Fruit fly (Drosophila melanogaster) whole organism, pupa: ENCODE results near the gene Paics.

Source experiments
- CG10348 ChIP-seq: fragments of 200-800 bp; sonication (Bioruptor generic); IDR thresholded peaks from 2 replicates; pipeline ENCODE4 v1.3.6; 2022; ENCODE audit warnings: missing biosample characterization, missing genetic modification characterization
- CG12605 ChIP-seq: fragments of 200-800 bp; sonication (Bioruptor generic); IDR thresholded peaks from 2 replicates; pipeline ENCODE4 v1.3.6; 2022; ENCODE audit warnings: missing biosample characterization, missing genetic modification characterization
- CG13204 ChIP-seq: fragments of 200-800 bp; sonication (Bioruptor generic); optimal IDR thresholded peaks from 2 replicates; lab custom pipeline; 2018; ENCODE audit warnings: missing biosample characterization, mild to moderate bottlenecking, missing genetic modification characterization, moderate library complexity
- CG14655 ChIP-seq: fragments of 200-800 bp; sonication (Bioruptor generic); optimal IDR thresholded peaks from 3 replicates; lab custom pipeline; 2017; ENCODE audit warnings: mild to moderate bottlenecking, missing biosample characterization, missing genetic modification reagents, missing genetic modification characterization
- CG15710 ChIP-seq: fragments of 200-800 bp; sonication (Bioruptor generic); optimal IDR thresholded peaks from 2 replicates; lab custom pipeline; 2018; ENCODE audit warnings: missing biosample characterization, mild to moderate bottlenecking, missing genetic modification characterization, moderate library complexity
- CG17806 ChIP-seq: fragments of 200-800 bp; sonication (Bioruptor generic); optimal IDR thresholded peaks from 2 replicates; lab custom pipeline; 2018; ENCODE audit warnings: missing biosample characterization, mild to moderate bottlenecking, missing genetic modification characterization, moderate library complexity
- CG32121 ChIP-seq: fragments of 200-800 bp; sonication (Bioruptor generic); IDR thresholded peaks from 2 replicates; pipeline ENCODE4 v1.3.6; 2022; ENCODE audit warnings: missing biosample characterization, missing genetic modification characterization
- CG34367 ChIP-seq: fragments of 200-800 bp; sonication (Bioruptor generic); optimal IDR thresholded peaks from 2 replicates; lab custom pipeline; 2018; ENCODE audit warnings: missing biosample characterization, mild to moderate bottlenecking, missing genetic modification characterization
- CG4496 ChIP-seq: fragments of 200-800 bp; sonication (Bioruptor generic); IDR thresholded peaks from 3 replicates; pipeline ENCODE4 v1.3.6; 2022; ENCODE audit warnings: missing biosample characterization, missing genetic modification characterization
- CG8159 ChIP-seq: fragments of 200-800 bp; sonication (Bioruptor generic); optimal IDR thresholded peaks from 3 replicates; lab custom pipeline; 2018; ENCODE audit warnings: missing biosample characterization, mild to moderate bottlenecking, missing genetic modification characterization, moderate library complexity
- CG8301 ChIP-seq: fragments of 200-800 bp; sonication (Bioruptor generic); optimal IDR thresholded peaks from 2 replicates; lab custom pipeline; 2018; ENCODE audit warnings: missing biosample characterization, mild to moderate bottlenecking, missing genetic modification characterization
- CG9948 ChIP-seq: fragments of 200-800 bp; sonication (Bioruptor generic); optimal IDR thresholded peaks from 2 replicates; lab custom pipeline; 2018; ENCODE audit warnings: missing biosample characterization, mild to moderate bottlenecking, missing genetic modification characterization, moderate library complexity
- D1 ChIP-seq: fragments of 200-800 bp; sonication (Bioruptor generic); optimal IDR thresholded peaks from 2 replicates; lab custom pipeline; 2018; ENCODE audit warnings: missing biosample characterization, mild to moderate bottlenecking, missing genetic modification characterization, moderate library complexity
- EcR ChIP-seq: fragments of 200-800 bp; sonication (Bioruptor generic); optimal IDR thresholded peaks from 3 replicates; lab custom pipeline; 2019; ENCODE audit warnings: missing biosample characterization, missing genetic modification characterization, mild to moderate bottlenecking, moderate library complexity, missing genetic modification reagents
- Ets98B ChIP-seq: fragments of 200-800 bp; sonication (Bioruptor generic); IDR thresholded peaks from 2 replicates; pipeline ENCODE4 v1.3.6; 2022; ENCODE audit warnings: missing biosample characterization, missing genetic modification characterization
- Pif1A ChIP-seq: fragments of 200-800 bp; sonication (Bioruptor generic); optimal IDR thresholded peaks from 3 replicates; lab custom pipeline; 2016; ENCODE audit warnings: missing biosample characterization, missing genetic modification characterization
- Pif1B ChIP-seq: fragments of 200-800 bp; sonication (Bioruptor generic); optimal IDR thresholded peaks from 3 replicates; lab custom pipeline; 2016; ENCODE audit warnings: missing biosample characterization, missing genetic modification characterization
- Snoo ChIP-seq: fragments of 200-800 bp; sonication (Bioruptor generic); optimal IDR thresholded peaks from 3 replicates; lab custom pipeline; 2017; ENCODE audit warnings: missing biosample characterization, mild to moderate bottlenecking, missing genetic modification characterization, inconsistent platforms
- fd96Ca ChIP-seq: fragments of 200-800 bp; sonication (Bioruptor generic); IDR thresholded peaks from 3 replicates; pipeline ENCODE4 v1.3.6; 2022; ENCODE audit warnings: missing biosample characterization, missing genetic modification characterization
- gl ChIP-seq: fragments of 200-800 bp; sonication (Bioruptor generic); optimal IDR thresholded peaks from 2 replicates; lab custom pipeline; 2018; ENCODE audit warnings: missing biosample characterization, mild to moderate bottlenecking, missing genetic modification characterization
- rn ChIP-seq: fragments of 200-800 bp; sonication (Bioruptor generic); IDR thresholded peaks from 2 replicates; pipeline ENCODE4 v1.3.6; 2022; ENCODE audit warnings: missing biosample characterization, missing genetic modification characterization

Gene Paics

DNA sequence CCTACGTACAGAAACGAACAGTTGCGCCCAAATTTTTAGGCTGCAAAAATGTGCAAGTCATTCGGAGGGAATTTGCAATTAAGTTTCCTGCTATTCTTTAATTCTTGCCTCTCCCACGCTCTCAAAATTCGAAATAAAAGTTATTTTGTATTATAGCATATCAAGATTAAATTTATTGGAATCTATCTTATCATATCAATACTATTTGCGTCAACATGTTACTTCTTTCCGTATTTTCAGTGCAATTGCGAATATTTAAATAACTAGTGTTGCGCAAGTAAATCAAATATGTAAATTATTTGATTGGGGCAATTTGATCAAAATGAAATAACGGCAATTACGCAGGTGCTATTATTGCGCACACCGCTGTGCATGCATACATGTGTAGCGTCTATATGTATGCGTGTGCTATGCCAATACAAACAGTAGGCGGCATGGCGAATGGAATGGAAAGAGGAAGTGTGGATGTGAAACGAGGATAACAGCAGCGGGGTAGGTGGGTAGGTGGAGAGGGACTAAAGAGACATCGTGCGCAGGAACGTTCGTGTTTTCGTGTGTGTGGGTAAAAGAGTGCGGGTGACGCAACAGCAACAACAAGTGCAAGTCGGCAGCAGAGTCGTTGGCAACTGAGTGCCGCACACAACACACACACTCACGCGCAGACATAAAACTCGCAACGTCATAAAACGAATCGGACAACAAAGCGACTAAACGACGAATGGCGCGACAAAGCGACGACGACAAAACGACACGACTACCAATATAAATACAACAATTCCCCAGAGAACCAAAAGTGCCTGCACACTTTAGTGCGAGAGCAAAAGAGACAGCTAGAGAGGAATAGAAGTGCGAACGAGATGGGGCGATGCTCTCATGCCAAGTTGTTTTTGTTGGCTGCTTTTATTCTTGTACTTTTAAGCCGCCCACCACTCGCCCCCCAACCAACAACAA is 24.7 kb downstream of the Paics start:
- no peak for TF ChIP-seq gl (tag; lab: Kevin White, UChicago)
- peak; percentile 94 for TF ChIP-seq CG8301 (tag; lab: Kevin White, UChicago)
- TF ChIP-seq CG32121 (GFP tag; lab: Robert Waterston, UW) = 0 out of 2 replicates have a peak, but pooled peaks have one; percentile 39
- peak; percentile 89 for TF ChIP-seq Pif1A
- peak; percentile 84 for TF ChIP-seq CG17806
- TF ChIP-seq fd96Ca (GFP tag; lab: Robert Waterston, UW) = peak; percentile 71
- TF ChIP-seq CG10348 = no peak
- TF ChIP-seq CG13204 (GFP tag; lab: Kevin White, UChicago) = no peak
- TF ChIP-seq CG14655 (GFP tag; lab: Kevin White, UChicago) = peak; percentile 97
- peak; percentile 93 for TF ChIP-seq D1
- TF ChIP-seq CG8159 = peak; percentile 97
- TF ChIP-seq Pif1B = peak; percentile 89
- peak; percentile 39; the same call in 1 of the 2 replicates for TF ChIP-seq CG12605
- peak; percentile 33; the same call in 2 of the 3 replicates for TF ChIP-seq CG4496 (GFP tag; lab: Robert Waterston, UW)
- TF ChIP-seq CG15710 (tag; lab: Kevin White, UChicago) = peak; percentile 95
- TF ChIP-seq CG34367 (tag; lab: Kevin White, UChicago) = peak; percentile 82
- peak; percentile 95 for TF ChIP-seq Snoo (tag; lab: Kevin White, UChicago)
- TF ChIP-seq CG9948 = peak; percentile 95
- peak; percentile 72 for TF ChIP-seq Ets98B
- peak; percentile 66 for TF ChIP-seq EcR (GFP tag; lab: Kevin White, UChicago)
- TF ChIP-seq rn (GFP tag; lab: Robert Waterston, UW) = no peak

DNA sequence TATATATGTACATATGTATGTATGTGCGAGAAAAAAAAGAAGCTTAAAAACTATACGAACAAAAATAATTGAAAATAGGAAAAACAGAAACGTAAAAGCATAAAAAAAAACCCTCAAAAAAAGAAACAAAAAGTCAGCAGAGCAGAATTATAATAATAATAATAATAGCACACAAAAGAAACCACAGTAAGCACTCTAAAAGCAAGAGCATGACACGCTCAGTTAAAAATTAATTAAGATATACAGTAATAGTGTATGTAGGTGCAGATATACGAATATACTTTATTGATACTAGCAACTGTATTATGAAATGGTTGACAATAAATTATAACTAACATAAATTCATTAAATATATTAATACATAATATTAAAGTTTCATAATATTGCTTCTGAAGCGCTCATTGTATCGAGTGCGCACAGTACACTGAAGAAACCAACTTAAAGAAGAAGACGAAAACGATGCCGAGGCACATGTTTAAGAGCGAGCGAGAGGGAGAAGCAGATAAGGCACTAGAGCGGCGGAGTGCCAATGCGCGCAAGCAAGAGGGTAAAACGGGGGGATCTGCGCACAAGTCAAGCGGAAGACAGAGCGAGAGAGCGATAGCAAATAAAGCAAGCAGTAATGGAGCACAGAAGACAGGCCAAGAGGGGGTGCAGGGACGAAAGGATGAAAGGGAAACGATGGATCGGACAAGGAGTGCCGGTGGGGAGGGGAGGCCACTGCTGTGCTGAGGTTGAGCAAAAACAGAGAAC is 25.5 kb downstream of the Paics start:
- peak; percentile 74 for TF ChIP-seq EcR (GFP tag; lab: Kevin White, UChicago)
- peak; percentile 69 for TF ChIP-seq Ets98B
- TF ChIP-seq CG8159 = peak; percentile 92
- peak; percentile 73 for TF ChIP-seq CG8301 (tag; lab: Kevin White, UChicago)
- TF ChIP-seq CG4496 (GFP tag; lab: Robert Waterston, UW) = peak; percentile 86
- peak; percentile 76 for TF ChIP-seq CG13204 (GFP tag; lab: Kevin White, UChicago)
- peak; percentile 82 for TF ChIP-seq CG17806
- TF ChIP-seq CG32121 (GFP tag; lab: Robert Waterston, UW) = peak; percentile 77
- peak; percentile 88 for TF ChIP-seq CG9948
- peak; percentile 75 for TF ChIP-seq Snoo (tag; lab: Kevin White, UChicago)
- TF ChIP-seq CG10348 = no peak
- TF ChIP-seq rn (GFP tag; lab: Robert Waterston, UW) = peak; percentile 38; the same call in 1 of the 2 replicates
- TF ChIP-seq CG15710 (tag; lab: Kevin White, UChicago) = peak; percentile 90
- TF ChIP-seq CG34367 (tag; lab: Kevin White, UChicago) = peak; percentile 87
- peak; percentile 44 for TF ChIP-seq Pif1B
- TF ChIP-seq D1 = peak; percentile 78
- TF ChIP-seq CG14655 (GFP tag; lab: Kevin White, UChicago) = peak; percentile 86
- TF ChIP-seq CG12605 = peak; percentile 96
- TF ChIP-seq Pif1A = peak; percentile 59
- TF ChIP-seq fd96Ca (GFP tag; lab: Robert Waterston, UW) = peak; percentile 95
- peak; percentile 86 for TF ChIP-seq gl (tag; lab: Kevin White, UChicago)

DNA sequence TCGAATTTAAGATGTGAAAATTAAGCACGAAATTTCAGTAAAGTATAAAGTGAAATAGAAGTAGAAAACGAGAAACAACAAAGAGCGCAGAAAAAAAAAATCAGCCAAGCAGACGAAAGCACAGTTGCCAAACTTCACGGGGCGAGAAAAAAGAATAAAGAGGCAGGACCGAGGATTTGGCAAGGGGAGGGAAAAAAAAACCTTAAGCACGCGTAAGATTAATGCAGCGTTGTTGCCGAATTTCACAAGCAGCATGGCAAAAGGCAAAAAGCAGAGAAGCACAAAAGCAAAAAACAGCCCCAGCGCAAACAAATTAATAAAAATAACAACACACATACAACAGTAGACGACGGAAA is 26.1 kb downstream of the Paics start:
- TF ChIP-seq CG13204 (GFP tag; lab: Kevin White, UChicago) = no peak
- TF ChIP-seq EcR (GFP tag; lab: Kevin White, UChicago) = no peak
- peak; percentile 37; the same call in 1 of the 2 replicates for TF ChIP-seq rn (GFP tag; lab: Robert Waterston, UW)
- peak; percentile 90 for TF ChIP-seq fd96Ca (GFP tag; lab: Robert Waterston, UW)
- TF ChIP-seq Pif1A = peak; percentile 80
- TF ChIP-seq CG15710 (tag; lab: Kevin White, UChicago) = no peak
- TF ChIP-seq CG10348 = no peak
- peak; percentile 40 for TF ChIP-seq Pif1B
- TF ChIP-seq Ets98B = no peak; the same call in 1 of the 2 replicates
- no peak for TF ChIP-seq gl (tag; lab: Kevin White, UChicago)

DNA sequence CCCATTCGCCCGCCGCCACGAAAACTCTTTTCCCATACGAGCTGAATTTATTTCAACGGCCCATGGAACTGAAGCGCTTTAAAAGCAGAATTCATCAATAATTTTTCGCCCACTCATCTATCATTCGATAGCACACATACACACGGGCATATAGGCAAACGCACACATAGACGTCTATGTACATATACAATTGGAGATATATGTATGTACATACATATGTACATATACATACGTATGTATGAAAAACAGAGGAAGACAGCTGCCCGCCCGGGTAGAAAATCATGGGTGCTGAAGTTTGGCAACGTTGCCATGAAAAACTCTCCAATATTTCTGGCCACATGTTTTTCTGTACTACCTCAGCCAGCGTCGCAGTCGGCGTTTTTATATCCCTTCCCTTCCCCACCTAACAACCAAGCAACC is 26.6 kb downstream of the Paics start:
- TF ChIP-seq D1 = no peak
- TF ChIP-seq CG12605 = peak; percentile 24; the same call in 1 of the 2 replicates
- no peak for TF ChIP-seq CG17806

DNA sequence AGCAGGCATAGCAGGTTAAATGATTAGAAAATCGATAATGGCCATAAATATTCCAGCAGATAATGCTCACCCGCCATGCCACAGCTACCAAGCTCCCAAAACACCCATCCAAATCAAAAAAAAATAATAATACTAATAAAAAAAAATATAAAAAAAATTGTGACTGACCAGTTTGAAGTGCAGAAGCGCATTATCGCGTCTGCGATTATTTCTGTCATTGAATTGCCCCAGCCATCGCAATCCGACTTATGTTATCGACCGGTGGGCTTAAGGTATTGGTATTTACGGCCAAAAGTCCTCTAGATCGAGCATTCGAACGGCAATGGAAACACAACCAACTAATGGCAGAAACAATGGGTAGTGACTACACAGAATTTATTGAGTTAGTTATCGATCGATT is 27.9 kb downstream of the Paics start:
- TF ChIP-seq CG10348 = no peak
- 0 out of 2 replicates have a peak, but pooled peaks have one; percentile 16 for TF ChIP-seq CG32121 (GFP tag; lab: Robert Waterston, UW)
- TF ChIP-seq Snoo (tag; lab: Kevin White, UChicago) = no peak
- no peak for TF ChIP-seq CG8301 (tag; lab: Kevin White, UChicago)
- TF ChIP-seq D1 = no peak
- no peak for TF ChIP-seq Pif1A
